Worm (Caenorhabditis elegans) whole organism, L3 larva: ENCODE results near the gene C01F1.6.

Experiments
- R02D3.7 ChIP-seq: fragments of 150-350 bp; optimal IDR thresholded peaks from 2 replicates; lab custom pipeline; 2014; ENCODE audit warnings: missing biosample characterization, missing genetic modification characterization
- ZK546.5 ChIP-seq: sonication (generic microtip); optimal IDR thresholded peaks from 2 replicates; lab custom pipeline; 2017; ENCODE audit warnings: missing biosample characterization, missing genetic modification characterization
- aly-2 ChIP-seq: fragments of 150-350 bp; optimal IDR thresholded peaks from 2 replicates; lab custom pipeline; 2014; ENCODE audit warnings: missing biosample characterization, missing genetic modification characterization
- ama-1 ChIP-seq: fragments of 150-350 bp; optimal IDR thresholded peaks from 2 replicates; lab custom pipeline; 2018
- ceh-16 ChIP-seq: sonication (generic microtip); optimal IDR thresholded peaks from 2 replicates; lab custom pipeline; 2017; ENCODE audit warnings: missing biosample characterization, missing genetic modification characterization
- ceh-28 ChIP-seq: fragments of 150-350 bp; optimal IDR thresholded peaks from 2 replicates; lab custom pipeline; 2014; ENCODE audit warnings: missing biosample characterization, missing genetic modification reagents, missing genetic modification characterization
- ceh-82 ChIP-seq: fragments of 150-350 bp; optimal IDR thresholded peaks from 2 replicates; lab custom pipeline; 2014; ENCODE audit warnings: missing biosample characterization, missing genetic modification characterization
- ceh-9 ChIP-seq: sonication (generic microtip); optimal IDR thresholded peaks from 2 replicates; lab custom pipeline; 2018; ENCODE audit warnings: missing biosample characterization, missing genetic modification characterization
- daf-12 ChIP-seq: fragments of 150-350 bp; optimal IDR thresholded peaks from 2 replicates; lab custom pipeline; 2014; ENCODE audit warnings: missing biosample characterization, missing genetic modification reagents, missing genetic modification characterization
- elt-1 ChIP-seq: fragments of 150-350 bp; optimal IDR thresholded peaks from 2 replicates; lab custom pipeline; 2014; ENCODE audit warnings: missing biosample characterization, missing genetic modification characterization
- elt-2 ChIP-seq: sonication (generic microtip); optimal IDR thresholded peaks from 2 replicates; lab custom pipeline; 2016; ENCODE audit warnings: missing genetic modification reagents, mild to moderate bottlenecking, missing genetic modification characterization, missing compliant biosample characterization
- fkh-10 ChIP-seq: sonication (generic microtip); optimal IDR thresholded peaks from 2 replicates; lab custom pipeline; 2017; ENCODE audit warnings: missing biosample characterization, missing genetic modification reagents, missing genetic modification characterization
- fos-1 ChIP-seq: fragments of 150-350 bp; optimal IDR thresholded peaks from 2 replicates; lab custom pipeline; 2014; ENCODE audit warnings: missing biosample characterization, missing genetic modification characterization
- hmg-11 ChIP-seq: sonication (generic microtip); optimal IDR thresholded peaks from 2 replicates; lab custom pipeline; 2016; ENCODE audit warnings: missing genetic modification characterization, missing compliant biosample characterization
- jun-1 ChIP-seq: fragments of 150-350 bp; optimal IDR thresholded peaks from 2 replicates; lab custom pipeline; 2014; ENCODE audit warnings: missing biosample characterization, missing genetic modification reagents, missing genetic modification characterization
- lin-15B ChIP-seq: fragments of 150-350 bp; optimal IDR thresholded peaks from 2 replicates; lab custom pipeline; 2014; ENCODE audit warnings: missing biosample characterization, missing genetic modification characterization
- lin-39 ChIP-seq: fragments of 150-350 bp; optimal IDR thresholded peaks from 2 replicates; lab custom pipeline; 2018; ENCODE audit warnings: missing biosample characterization, missing genetic modification reagents, missing genetic modification characterization
- lsy-12 ChIP-seq: sonication (generic microtip); optimal IDR thresholded peaks from 2 replicates; lab custom pipeline; 2016; ENCODE audit warnings: mild to moderate bottlenecking, missing genetic modification characterization, missing compliant biosample characterization
- mml-1 ChIP-seq: fragments of 150-350 bp; sonication (generic microtip); optimal IDR thresholded peaks from 3 replicates; lab custom pipeline; 2014; ENCODE audit warnings: missing biosample characterization, missing genetic modification characterization
- nhr-11 ChIP-seq: fragments of 150-350 bp; optimal IDR thresholded peaks from 2 replicates; lab custom pipeline; 2014; ENCODE audit warnings: missing biosample characterization, missing genetic modification characterization
- nhr-23 ChIP-seq: fragments of 150-350 bp; optimal IDR thresholded peaks from 2 replicates; lab custom pipeline; 2014; ENCODE audit warnings: missing biosample characterization, missing genetic modification reagents, missing genetic modification characterization
- nhr-25 ChIP-seq: sonication (generic microtip); optimal IDR thresholded peaks from 2 replicates; lab custom pipeline; 2017; ENCODE audit warnings: missing biosample characterization, missing genetic modification characterization
- nhr-28 ChIP-seq: fragments of 150-350 bp; optimal IDR thresholded peaks from 2 replicates; lab custom pipeline; 2014; ENCODE audit warnings: missing biosample characterization, missing genetic modification characterization
- nhr-43 ChIP-seq: sonication (generic microtip); optimal IDR thresholded peaks from 2 replicates; lab custom pipeline; 2016; ENCODE audit warnings: mild to moderate bottlenecking, missing genetic modification characterization, missing compliant biosample characterization; ENCODE audit not compliant: poor library complexity, severe bottlenecking
- nhr-67 ChIP-seq: fragments of 150-350 bp; optimal IDR thresholded peaks from 2 replicates; lab custom pipeline; 2014; ENCODE audit warnings: missing biosample characterization, missing genetic modification characterization
- nhr-76 ChIP-seq: fragments of 150-350 bp; sonication (generic microtip); optimal IDR thresholded peaks from 5 replicates; lab custom pipeline; 2014; ENCODE audit warnings: missing biosample characterization, missing genetic modification characterization
- nhr-77 ChIP-seq: fragments of 150-350 bp; optimal IDR thresholded peaks from 2 replicates; lab custom pipeline; 2014; ENCODE audit warnings: missing biosample characterization, missing genetic modification characterization
- pqm-1 ChIP-seq: fragments of 150-350 bp; optimal IDR thresholded peaks from 2 replicates; lab custom pipeline; 2017; ENCODE audit warnings: missing biosample characterization, missing genetic modification characterization, inconsistent platforms
- sea-2 ChIP-seq: fragments of 150-350 bp; sonication (generic microtip); optimal IDR thresholded peaks from 4 replicates; lab custom pipeline; 2014; ENCODE audit warnings: missing biosample characterization, missing genetic modification reagents, missing genetic modification characterization
- skn-1 ChIP-seq: fragments of 150-350 bp; optimal IDR thresholded peaks from 2 replicates; lab custom pipeline; 2014; ENCODE audit warnings: missing biosample characterization, missing genetic modification characterization
- snpc-4 ChIP-seq: fragments of 150-350 bp; optimal IDR thresholded peaks from 2 replicates; lab custom pipeline; 2014; ENCODE audit warnings: missing biosample characterization, missing genetic modification characterization
- tbx-2 ChIP-seq: sonication (generic microtip); optimal IDR thresholded peaks from 2 replicates; lab custom pipeline; 2016; ENCODE audit warnings: mild to moderate bottlenecking, missing genetic modification characterization, missing compliant biosample characterization
- unc-62 ChIP-seq: fragments of 150-350 bp; sonication (generic microtip); optimal IDR thresholded peaks from 4 replicates; lab custom pipeline; 2014; ENCODE audit warnings: missing biosample characterization, missing genetic modification reagents, missing genetic modification characterization
- zag-1 ChIP-seq: fragments of 150-350 bp; optimal IDR thresholded peaks from 2 replicates; lab custom pipeline; 2014; ENCODE audit warnings: missing biosample characterization, missing genetic modification characterization
- ztf-4 ChIP-seq: fragments of 150-350 bp; optimal IDR thresholded peaks from 2 replicates; lab custom pipeline; 2014; ENCODE audit warnings: missing biosample characterization, missing genetic modification characterization

The C01F1.6 gene

DNA sequence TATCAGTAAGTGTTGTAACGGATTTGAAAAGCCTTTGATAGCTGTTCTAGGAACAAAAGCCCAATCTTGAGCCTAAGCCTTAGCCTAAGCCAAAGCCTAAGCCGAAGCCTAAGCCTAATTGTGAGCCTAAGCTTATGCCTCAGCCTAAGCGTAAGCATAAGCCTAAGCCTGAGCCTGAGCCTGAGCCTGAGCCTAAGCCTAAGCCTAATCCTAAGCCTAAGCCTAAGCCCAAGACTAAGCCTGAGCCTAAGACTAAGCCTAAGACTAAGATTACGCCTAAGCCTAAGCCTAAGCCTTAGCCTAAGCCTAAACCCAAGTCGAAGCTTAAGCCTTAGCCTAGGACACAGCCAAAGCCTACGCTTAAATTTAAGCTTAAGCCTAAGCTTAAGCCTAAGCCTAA is 10.4 kb downstream of the C01F1.6 start:
- TF ChIP-seq lin-15B (tag; lab: Kevin White, UChicago) (no peak), nhr-11 (tag; lab: Kevin White, UChicago) (no peak), lin-39 (no peak), sea-2 (GFP tag; lab: Kevin White, UChicago) (no peak), fkh-10 (GFP tag; lab: Kevin White, UChicago) (no peak), nhr-23 (tag; lab: Kevin White, UChicago) (no peak), ceh-82 (tag; lab: Kevin White, UChicago) (no peak), zag-1 (tag; lab: Kevin White, UChicago) (no peak), elt-2 (tag; lab: Kevin White, UChicago) (no peak), ceh-28 (tag; lab: Kevin White, UChicago) (no peak)

DNA sequence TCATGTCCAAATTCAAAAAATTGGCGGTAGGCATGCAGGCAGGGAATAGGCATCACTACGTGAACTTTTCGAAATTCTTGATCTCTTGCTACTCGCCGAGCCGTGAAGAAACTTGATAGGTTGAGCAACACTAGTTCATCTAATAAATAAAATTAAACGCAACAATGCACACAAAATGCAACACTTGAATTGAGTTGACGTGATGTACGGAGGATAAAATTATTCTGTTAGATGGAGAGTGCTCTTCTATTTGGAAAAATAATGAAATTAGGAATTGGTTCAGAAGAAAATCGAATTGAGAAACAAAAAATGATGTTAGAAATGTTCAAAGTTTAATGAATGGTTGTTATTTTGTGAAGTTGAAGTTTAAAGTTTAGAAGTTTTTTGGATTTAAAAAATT is 11.1 kb downstream of the C01F1.6 start:
- no peak for TF ChIP-seq hmg-11 (tag; lab: Kevin White, UChicago)
- peak; percentile 9 for TF ChIP-seq fkh-10 (GFP tag; lab: Kevin White, UChicago)

DNA sequence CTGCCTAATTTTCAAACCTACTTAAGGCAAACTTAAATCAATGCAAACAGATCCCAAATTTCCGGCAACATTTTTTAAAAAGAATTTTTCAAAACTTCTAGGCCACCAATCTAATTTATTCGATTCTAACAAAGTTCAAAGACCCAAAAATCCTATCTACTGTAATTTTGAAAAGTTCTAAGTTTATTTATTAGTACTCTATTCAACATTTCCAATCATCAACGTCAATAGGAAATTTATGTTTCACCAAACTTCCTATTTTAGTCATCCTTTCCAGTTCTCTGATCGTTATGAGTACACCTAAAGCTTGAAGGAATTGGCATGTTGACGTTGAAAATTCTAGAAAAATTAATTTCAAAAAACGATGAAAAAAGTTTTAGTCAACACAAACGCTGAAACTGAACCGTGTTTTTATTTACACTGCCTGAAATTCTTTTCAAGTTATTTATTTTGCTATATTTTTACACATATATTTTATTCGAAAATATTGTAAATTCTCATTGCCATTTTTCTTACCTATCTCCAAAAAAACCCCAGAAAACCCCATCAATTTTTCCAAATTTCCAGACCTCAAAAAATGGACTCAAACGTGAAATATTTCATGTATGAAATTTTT is 12.3 kb downstream of the C01F1.6 start, which contains the start of gene npr-42:
npr-42 (plus strand) TSS at position 566 of the 616 bp plus-strand sequence.
- no peak for TF ChIP-seq tbx-2 (tag; lab: Kevin White, UChicago)
- no peak for TF ChIP-seq ceh-82 (tag; lab: Kevin White, UChicago)
- no peak for TF ChIP-seq ceh-28 (tag; lab: Kevin White, UChicago)
- no peak for TF ChIP-seq lin-39
- no peak for TF ChIP-seq lsy-12 (tag; lab: Kevin White, UChicago)
- TF ChIP-seq sea-2 (GFP tag; lab: Kevin White, UChicago) = no peak
- TF ChIP-seq skn-1 (tag; lab: Kevin White, UChicago) = no peak
- TF ChIP-seq ZK546.5 (tag; lab: Kevin White, UChicago) = no peak
- no peak for TF ChIP-seq zag-1 (tag; lab: Kevin White, UChicago)
- TF ChIP-seq fos-1 = no peak
- no peak for TF ChIP-seq aly-2 (tag; lab: Kevin White, UChicago)
- no peak for TF ChIP-seq ztf-4
- TF ChIP-seq hmg-11 (tag; lab: Kevin White, UChicago) = no peak
- no peak for TF ChIP-seq nhr-25 (tag; lab: Kevin White, UChicago)
- TF ChIP-seq nhr-67 (tag; lab: Kevin White, UChicago) = no peak
- no peak for TF ChIP-seq nhr-77 (tag; lab: Kevin White, UChicago)
- no peak for TF ChIP-seq elt-1 (tag; lab: Kevin White, UChicago)
- TF ChIP-seq, all 47 proteins: peak for 0

DNA sequence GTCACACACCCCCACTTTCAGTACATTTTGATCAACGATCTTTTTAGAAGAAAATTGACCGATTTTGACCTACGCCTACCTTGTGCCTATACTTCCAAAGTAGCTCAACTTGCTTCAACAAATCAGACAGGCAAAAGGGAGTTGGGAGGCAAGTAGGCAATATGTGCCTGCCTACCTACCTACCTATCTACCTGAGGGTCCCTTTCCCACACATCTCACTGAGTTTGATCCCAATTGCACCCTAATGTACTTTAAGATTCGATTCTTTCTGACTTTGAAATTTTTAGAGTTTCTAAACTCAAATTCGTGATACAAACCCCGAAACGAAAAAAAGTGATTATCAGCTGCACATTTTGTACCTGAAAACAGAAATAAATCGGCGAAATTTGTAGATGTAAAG is 20.3 kb downstream of the C01F1.6 start:
- TF ChIP-seq nhr-23 (tag; lab: Kevin White, UChicago) (no peak), lin-39 (no peak), nhr-43 (tag; lab: Kevin White, UChicago) (no peak), ceh-16 (no peak), hmg-11 (tag; lab: Kevin White, UChicago) (no peak), tbx-2 (tag; lab: Kevin White, UChicago) (no peak), nhr-28 (tag; lab: Kevin White, UChicago) (no peak), nhr-76 (tag; lab: Kevin White, UChicago) (no peak), lsy-12 (tag; lab: Kevin White, UChicago) (no peak), jun-1 (tag; lab: Kevin White, UChicago) (no peak), ama-1 (lab: Kevin White, UChicago) (no peak), sea-2 (GFP tag; lab: Kevin White, UChicago) (no peak), pqm-1 (no peak), elt-2 (tag; lab: Kevin White, UChicago) (no peak), unc-62 (GFP tag; lab: Kevin White, UChicago) (no peak), ZK546.5 (tag; lab: Kevin White, UChicago) (no peak), daf-12 (no peak), snpc-4 (tag; lab: Kevin White, UChicago) (no peak), mml-1 (tag; lab: Kevin White, UChicago) (no peak)

DNA sequence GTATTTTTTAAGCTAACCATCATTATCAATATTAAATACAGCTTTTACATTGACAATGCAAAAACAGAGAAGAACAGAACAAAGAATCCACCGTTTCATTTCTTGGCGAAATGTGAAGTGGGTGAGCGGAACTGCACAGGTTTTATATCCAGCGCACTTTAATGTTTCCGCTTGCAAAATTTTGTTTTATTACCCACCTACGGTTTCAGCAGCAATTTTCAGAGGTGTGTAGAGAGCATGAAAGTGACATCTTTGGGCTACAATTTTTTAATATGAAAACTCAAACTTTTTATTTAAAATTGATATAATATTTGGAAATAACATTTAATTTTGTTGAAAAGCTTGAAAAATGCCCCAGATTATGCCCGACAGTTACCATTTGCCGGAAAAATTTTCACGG is 29.3 kb downstream of the C01F1.6 start, which contains the start of gene clec-135:
clec-135 (minus strand) TSS at position 101 of the 400 bp plus-strand sequence.
- TF ChIP-seq aly-2 (tag; lab: Kevin White, UChicago) (no peak), tbx-2 (tag; lab: Kevin White, UChicago) (no peak), nhr-23 (tag; lab: Kevin White, UChicago) (no peak), ceh-28 (tag; lab: Kevin White, UChicago) (no peak), ZK546.5 (tag; lab: Kevin White, UChicago) (no peak), ceh-9 (tag; lab: Kevin White, UChicago) (no peak), mml-1 (tag; lab: Kevin White, UChicago) (no peak), ztf-4 (no peak), hmg-11 (tag; lab: Kevin White, UChicago) (no peak), jun-1 (tag; lab: Kevin White, UChicago) (no peak), zag-1 (tag; lab: Kevin White, UChicago) (no peak), snpc-4 (tag; lab: Kevin White, UChicago) (no peak), fos-1 (no peak), R02D3.7 (tag; lab: Kevin White, UChicago) (no peak), elt-2 (tag; lab: Kevin White, UChicago) (no peak)
- TF ChIP-seq, all 47 proteins: peak for 0
